Worm (Caenorhabditis elegans): Measurements from ENCODE around the gene F53H1.4.
"Not testable (repeated sequence)": the region's sequence is repeated elsewhere in the genome, so short reads cannot be mapped to it uniquely, and the experiment has no call there.

Gene F53H1.4

DNA sequence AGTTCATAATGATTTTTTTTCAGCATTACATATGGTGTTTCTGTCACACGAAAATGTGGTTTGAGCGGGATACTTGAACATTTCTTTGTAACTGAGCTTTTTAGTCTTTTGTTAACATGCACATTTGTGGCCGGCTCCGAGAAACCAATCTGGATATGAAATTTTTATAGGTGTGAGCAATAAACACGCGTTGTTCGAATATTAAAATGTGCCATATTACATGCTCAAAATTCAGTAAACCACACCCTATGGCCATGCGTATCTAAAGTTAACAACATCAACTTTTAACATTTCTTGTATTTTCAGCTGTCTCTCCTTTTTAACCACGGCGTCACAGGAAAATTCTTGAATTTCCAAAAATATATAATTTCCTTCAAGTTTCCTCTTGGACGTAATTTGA is 30.8 kb downstream of the F53H1.4 start, which contains the start of gene F58F6.6:
F58F6.6 (plus strand) TSS at position 301 of the 400 bp plus-strand sequence.
- not testable (repeated sequence) for TF ChIP-seq ceh-43 (GFP tag; optimal IDR thresholded peaks at IDR 0.05); elt-1 (tag; optimal IDR thresholded peaks at IDR 0.05; ENCODE audit: borderline replicate concordance, insufficient read depth); nhr-28 (tag; optimal IDR thresholded peaks at IDR 0.05)

ce11 chrIV:1343379-1343778 is 33.4 kb downstream of the F53H1.4 start, which contains the start of gene F58F6.5:
Gene F58F6.5 (plus strand): TSS chrIV:1343679.
- not testable (repeated sequence) for TF ChIP-seq ceh-83 (GFP tag; optimal IDR thresholded peaks at IDR 0.05); blmp-1 (tag; optimal IDR thresholded peaks at IDR 0.05); M03D4.4 (tag; optimal IDR thresholded peaks at IDR 0.05)

DNA sequence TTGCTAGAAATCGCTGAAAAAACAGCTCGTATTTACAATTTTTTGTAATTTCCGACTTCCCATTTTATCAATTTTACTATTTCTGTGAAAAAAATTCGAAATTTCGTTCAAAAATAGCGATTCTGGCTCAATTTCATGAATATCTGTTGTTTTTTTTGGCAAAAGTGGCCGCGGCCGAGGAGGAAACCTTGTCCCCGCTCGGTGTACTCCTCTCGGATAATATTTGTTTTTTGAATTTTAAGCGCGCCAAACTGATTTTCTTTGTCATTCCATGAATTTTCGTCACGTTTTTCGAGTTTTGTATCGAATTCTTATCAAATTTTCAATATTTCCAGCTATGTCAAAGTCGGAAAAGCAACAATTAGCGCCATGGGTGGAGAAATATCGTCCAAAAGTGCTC is 37.0 kb downstream of the F53H1.4 start, which contains the start of gene rfc-2:
rfc-2 (plus strand) TSS at position 334 of the 400 bp plus-strand sequence.
- TF ChIP-seq M03D4.4 (tag; optimal IDR thresholded peaks at IDR 0.05) (no peak), lin-32 (GFP tag; optimal IDR thresholded peaks at IDR 0.05) (no peak), mep-1 (tag; optimal IDR thresholded peaks at IDR 0.05) (peak; percentile 38), unc-120 (tag; optimal IDR thresholded peaks at IDR 0.05; ENCODE audit: poor library complexity, severe bottlenecking) (no peak), elt-1 (tag; optimal IDR thresholded peaks at IDR 0.05; ENCODE audit: borderline replicate concordance, insufficient read depth) (no peak), cnd-1 (tag; optimal IDR thresholded peaks at IDR 0.05) (no peak)

ce11 chrIV:1349352-1349751 is 39.4 kb downstream of the F53H1.4 start:
- TF ChIP-seq M03D4.4 (tag; optimal IDR thresholded peaks at IDR 0.05): no peak
- TF ChIP-seq ztf-11 (tag; optimal IDR thresholded peaks at IDR 0.05): no peak
- TF ChIP-seq bed-3 (GFP tag; optimal IDR thresholded peaks at IDR 0.05): no peak
- TF ChIP-seq unc-120 (tag; optimal IDR thresholded peaks at IDR 0.05; ENCODE audit: poor library complexity, severe bottlenecking): no peak
- no peak for TF ChIP-seq lin-13 (tag; optimal IDR thresholded peaks at IDR 0.05)
- TF ChIP-seq ceh-39 (tag; optimal IDR thresholded peaks at IDR 0.05): no peak
- TF ChIP-seq blmp-1 (tag; optimal IDR thresholded peaks at IDR 0.05): no peak
- TF ChIP-seq nhr-237 (tag; optimal IDR thresholded peaks at IDR 0.05): no peak

- TF ChIP-seq hlh-1 (tag; optimal IDR thresholded peaks at IDR 0.05) (no peak), mls-2 (tag; optimal IDR thresholded peaks at IDR 0.05) (no peak)
Observed at ce11 chrIV:1353811-1354210, 43.8 kb downstream of the F53H1.4 start.

DNA sequence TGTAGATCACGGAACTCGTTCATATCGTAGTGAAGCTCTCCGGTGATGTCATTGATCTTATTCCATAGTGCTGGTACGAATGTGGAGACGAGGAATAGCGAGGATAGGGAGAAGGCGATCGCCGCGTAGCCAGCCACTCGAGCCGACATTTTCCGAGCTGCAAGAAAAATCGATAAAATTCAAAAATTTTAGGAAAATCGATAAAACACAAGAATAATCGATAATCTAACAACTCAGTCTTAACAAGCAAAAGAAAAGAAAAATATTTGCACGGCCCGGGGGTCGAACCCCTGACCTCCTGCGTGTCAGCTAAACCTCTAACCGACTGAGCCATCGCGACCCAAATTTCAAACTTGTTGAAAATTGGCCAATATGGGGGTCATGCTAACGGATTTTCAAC is 45.2 kb downstream of the F53H1.4 start, which contains the start of gene col-104:
col-104 (minus strand) TSS at position 159 of the 400 bp plus-strand sequence.
- no peak for TF ChIP-seq unc-62 (GFP tag; optimal IDR thresholded peaks at IDR 0.05)
- no peak for TF ChIP-seq ceh-39 (tag; optimal IDR thresholded peaks at IDR 0.05)
- TF ChIP-seq elt-1 (tag; optimal IDR thresholded peaks at IDR 0.05; ENCODE audit: borderline replicate concordance, insufficient read depth): no peak
- no peak for TF ChIP-seq tbx-8 (GFP tag; optimal IDR thresholded peaks at IDR 0.05)
- TF ChIP-seq nhr-12 (tag; optimal IDR thresholded peaks at IDR 0.05): no peak
- no peak for TF ChIP-seq lin-13 (tag; optimal IDR thresholded peaks at IDR 0.05)
- no peak for TF ChIP-seq nhr-28 (tag; optimal IDR thresholded peaks at IDR 0.05)
- no peak for TF ChIP-seq lsy-2 (tag; optimal IDR thresholded peaks at IDR 0.05)
- no peak for TF ChIP-seq M03D4.4 (tag; optimal IDR thresholded peaks at IDR 0.05)
- no peak for TF ChIP-seq nhr-2 (tag; optimal IDR thresholded peaks at IDR 0.05)
- TF ChIP-seq sptf-1 (tag; optimal IDR thresholded peaks at IDR 0.05): no peak

ce11 chrIV:1358109-1358508 is 48.1 kb downstream of the F53H1.4 start:
- TF ChIP-seq ham-2 (GFP tag; optimal IDR thresholded peaks at IDR 0.05) (no peak), sptf-1 (tag; optimal IDR thresholded peaks at IDR 0.05) (peak; percentile 46), unc-62 (GFP tag; optimal IDR thresholded peaks at IDR 0.05) (no peak), ceh-83 (GFP tag; optimal IDR thresholded peaks at IDR 0.05) (peak; percentile 59)

- TF ChIP-seq bed-3 (GFP tag; optimal IDR thresholded peaks at IDR 0.05): no peak
Observed at ce11 chrIV:1359125-1359524, 49.2 kb downstream of the F53H1.4 start, which contains the start of gene col-105. Gene col-105 (minus strand): TSS chrIV:1359225.

All from whole organism, mixed stage, embryonic.